Worm (Caenorhabditis elegans) whole organism, L1 larva: ENCODE measurements around the gene twk-43.
A peak's percentile ranks its signal among the peaks of the same experiment; 100 is the strongest.

Experiments
- C34B4.2 ChIP-seq: sonication (generic microtip); optimal IDR thresholded peaks from 2 replicates; lab custom pipeline; 2017; ENCODE audit warnings: mild to moderate bottlenecking, missing genetic modification characterization, missing compliant biosample characterization
- aly-2 ChIP-seq: fragments of 150-350 bp; optimal IDR thresholded peaks from 2 replicates; lab custom pipeline; 2014; ENCODE audit warnings: missing biosample characterization, missing genetic modification characterization
- blmp-1 ChIP-seq: fragments of 150-350 bp; optimal IDR thresholded peaks from 2 replicates; lab custom pipeline; 2014; ENCODE audit warnings: missing biosample characterization, missing genetic modification characterization
- ceh-90 ChIP-seq: sonication (generic microtip); optimal IDR thresholded peaks from 2 replicates; lab custom pipeline; 2016; ENCODE audit warnings: missing genetic modification characterization, missing compliant biosample characterization
- ces-1 ChIP-seq: fragments of 150-350 bp; optimal IDR thresholded peaks from 2 replicates; lab custom pipeline; 2014; ENCODE audit warnings: missing biosample characterization, missing genetic modification reagents, missing genetic modification characterization
- dpl-1 ChIP-seq, 3 experiments: fragments of 150-350 bp in 2 of 3; sonication (generic microtip) in 1 of 3; optimal IDR thresholded peaks; 2 replicates each; lab custom pipeline; 2014 to 2017; ENCODE audit warnings: missing biosample characterization in 3 of 3, missing genetic modification characterization in 3 of 3, missing genetic modification reagents in 3 of 3
- efl-1 ChIP-seq, 4 experiments: fragments of 150-350 bp; optimal IDR thresholded peaks in 3 of 4; peaks in 1 of 4; 1 replicate in 1 of 4; 2 replicates in 3 of 4; lab custom pipeline; 2014; ENCODE audit warnings: missing biosample characterization in 2 of 4, missing genetic modification characterization in 2 of 4, missing genetic modification reagents in 2 of 4
- egl-27 ChIP-seq, 2 experiments: fragments of 150-350 bp in 1 of 2; sonication (generic microtip); optimal IDR thresholded peaks; 3 replicates each; lab custom pipeline; 2017 to 2018; ENCODE audit warnings: missing biosample characterization in 2 of 2, missing genetic modification characterization in 2 of 2, missing genetic modification reagents in 2 of 2
- elt-3 ChIP-seq, 6 experiments: fragments of 150-350 bp in 1 of 6; sonication (generic microtip); optimal IDR thresholded peaks; 2 replicates each; lab custom pipeline; 2017 to 2018; ENCODE audit warnings: missing biosample characterization in 6 of 6, missing genetic modification characterization in 6 of 6, inconsistent platforms in 1 of 6
- fos-1 ChIP-seq: fragments of 150-350 bp; optimal IDR thresholded peaks from 2 replicates; lab custom pipeline; 2014; ENCODE audit warnings: missing biosample characterization, missing genetic modification characterization
- irx-1 ChIP-seq: sonication (generic microtip); optimal IDR thresholded peaks from 2 replicates; lab custom pipeline; 2016; ENCODE audit warnings: missing genetic modification characterization, missing compliant biosample characterization
- jun-1 ChIP-seq: fragments of 150-350 bp; optimal IDR thresholded peaks from 2 replicates; lab custom pipeline; 2014; ENCODE audit warnings: missing biosample characterization, missing genetic modification reagents, missing genetic modification characterization
- lin-14 ChIP-seq: fragments of 200-800 bp; sonication (Bioruptor generic); optimal IDR thresholded peaks from 2 replicates; lab custom pipeline; 2018; ENCODE audit warnings: mild to moderate bottlenecking, missing genetic modification characterization, moderate library complexity, missing compliant biosample characterization
- lin-35 ChIP-seq, 2 experiments: fragments of 150-350 bp; optimal IDR thresholded peaks; 2 replicates each; lab custom pipeline; 2014; ENCODE audit warnings: missing biosample characterization in 2 of 2, missing genetic modification characterization in 2 of 2, missing genetic modification reagents in 2 of 2
- lin-39 ChIP-seq: fragments of 150-350 bp; optimal IDR thresholded peaks from 2 replicates; lab custom pipeline; 2014; ENCODE audit warnings: missing biosample characterization, missing genetic modification reagents, missing genetic modification characterization
- lir-3 ChIP-seq: sonication (generic microtip); optimal IDR thresholded peaks from 2 replicates; lab custom pipeline; 2016; ENCODE audit warnings: mild to moderate bottlenecking, missing genetic modification characterization, moderate library complexity, missing compliant biosample characterization; ENCODE audit not compliant: poor library complexity
- lsy-2 ChIP-seq, 2 experiments: fragments of 150-350 bp; optimal IDR thresholded peaks; 2 replicates each; lab custom pipeline; 2014; ENCODE audit warnings: missing biosample characterization in 2 of 2, missing genetic modification characterization in 2 of 2
- mdl-1 ChIP-seq, 2 experiments: fragments of 150-350 bp; optimal IDR thresholded peaks; 2 replicates each; lab custom pipeline; 2014 to 2017; ENCODE audit warnings: missing biosample characterization in 2 of 2, missing genetic modification characterization in 2 of 2, inconsistent platforms in 1 of 2
- mep-1 ChIP-seq: fragments of 150-350 bp; optimal IDR thresholded peaks from 2 replicates; lab custom pipeline; 2014; ENCODE audit warnings: missing biosample characterization, missing genetic modification characterization
- nhr-11 ChIP-seq: fragments of 150-350 bp; optimal IDR thresholded peaks from 2 replicates; lab custom pipeline; 2014; ENCODE audit warnings: missing biosample characterization, missing genetic modification characterization
- nhr-19 ChIP-seq: fragments of 200-800 bp; sonication (Bioruptor generic); conservative IDR thresholded peaks from 2 replicates; pipeline ENCODE4 v1.3.6; 2022; ENCODE audit warnings: missing genetic modification characterization, missing compliant biosample characterization
- nhr-20 ChIP-seq: sonication (generic microtip); optimal IDR thresholded peaks from 2 replicates; lab custom pipeline; 2016; ENCODE audit warnings: mild to moderate bottlenecking, missing genetic modification characterization, missing compliant biosample characterization
- nhr-71 ChIP-seq: sonication (generic microtip); optimal IDR thresholded peaks from 2 replicates; lab custom pipeline; 2016; ENCODE audit warnings: mild to moderate bottlenecking, missing genetic modification characterization, moderate library complexity, missing compliant biosample characterization
- nhr-76 ChIP-seq: sonication (generic microtip); optimal IDR thresholded peaks from 2 replicates; lab custom pipeline; 2017; ENCODE audit warnings: missing biosample characterization, missing genetic modification characterization
- nhr-85 ChIP-seq: sonication (generic microtip); peaks from one replicate; lab custom pipeline; 2016; ENCODE audit warnings: missing genetic modification characterization, inconsistent platforms, missing compliant biosample characterization
- nhr-90 ChIP-seq: sonication (generic microtip); optimal IDR thresholded peaks from 2 replicates; lab custom pipeline; 2016; ENCODE audit warnings: mild to moderate bottlenecking, missing genetic modification characterization, missing compliant biosample characterization; ENCODE audit not compliant: poor library complexity
- pax-3 ChIP-seq: fragments of 200-800 bp; sonication (Bioruptor generic); optimal IDR thresholded peaks from 2 replicates; lab custom pipeline; 2018; ENCODE audit warnings: mild to moderate bottlenecking, missing genetic modification characterization, moderate library complexity, missing compliant biosample characterization
- pqm-1 ChIP-seq: sonication (generic microtip); optimal IDR thresholded peaks from 3 replicates; lab custom pipeline; 2017; ENCODE audit warnings: missing biosample characterization, missing genetic modification characterization
- rnt-1 ChIP-seq: sonication (generic microtip); optimal IDR thresholded peaks from 2 replicates; lab custom pipeline; 2016; ENCODE audit warnings: mild to moderate bottlenecking, missing genetic modification characterization, moderate library complexity, missing compliant biosample characterization
- snu-23 ChIP-seq: sonication (generic microtip); optimal IDR thresholded peaks from 2 replicates; lab custom pipeline; 2016; ENCODE audit warnings: missing genetic modification characterization, missing compliant biosample characterization
- sptf-1 ChIP-seq: fragments of 150-350 bp; optimal IDR thresholded peaks from 2 replicates; lab custom pipeline; 2014; ENCODE audit warnings: missing biosample characterization, missing genetic modification characterization
- sup-37 ChIP-seq: fragments of 200-800 bp; sonication (Bioruptor generic); optimal IDR thresholded peaks from 2 replicates; lab custom pipeline; 2018; ENCODE audit warnings: mild to moderate bottlenecking, missing genetic modification characterization, missing compliant biosample characterization
- swsn-7 ChIP-seq: sonication (generic microtip); optimal IDR thresholded peaks from 2 replicates; lab custom pipeline; 2016; ENCODE audit warnings: missing genetic modification characterization, missing compliant biosample characterization
- tlp-1 ChIP-seq: fragments of 150-350 bp; optimal IDR thresholded peaks from 2 replicates; lab custom pipeline; 2014; ENCODE audit warnings: missing biosample characterization, missing genetic modification characterization
- xbp-1 ChIP-seq: sonication (generic microtip); optimal IDR thresholded peaks from 2 replicates; lab custom pipeline; 2016; ENCODE audit warnings: missing genetic modification characterization, missing compliant biosample characterization
- zip-4 ChIP-seq: fragments of 200-800 bp; sonication (Bioruptor generic); optimal IDR thresholded peaks from 2 replicates; lab custom pipeline; 2018; ENCODE audit warnings: mild to moderate bottlenecking, missing genetic modification characterization, moderate library complexity, missing compliant biosample characterization
- ztf-11 ChIP-seq, 2 experiments: sonication (generic microtip); optimal IDR thresholded peaks; 2 replicates each; lab custom pipeline; 2016 to 2017; ENCODE audit warnings: missing genetic modification characterization in 2 of 2, missing biosample characterization in 1 of 2, missing compliant biosample characterization in 1 of 2

The twk-43 gene

DNA sequence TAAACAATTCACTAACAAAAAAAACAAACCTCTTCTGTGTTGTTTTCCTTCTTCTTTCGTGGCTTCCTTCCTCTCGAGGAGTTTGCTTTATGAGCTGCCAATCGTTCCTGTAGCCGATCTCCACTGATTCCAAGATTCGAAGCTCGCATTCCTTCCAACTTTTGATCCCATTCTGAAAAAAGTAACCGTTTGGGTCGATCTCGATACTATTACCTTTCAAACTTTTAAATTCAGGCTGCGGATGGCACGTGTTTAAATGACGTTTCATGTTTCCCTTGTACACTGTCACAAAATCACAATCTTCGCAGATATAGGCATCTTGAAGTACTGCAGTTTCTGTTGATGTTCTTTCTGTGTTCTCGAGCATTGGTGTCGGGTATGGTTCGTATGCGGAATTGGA lies 41.4 kb downstream of the twk-43 start:
- TF ChIP-seq nhr-76 (tag; lab: Kevin White, UChicago) (no peak), ceh-90 (no peak), jun-1 (tag; lab: Kevin White, UChicago) (no peak), aly-2 (tag; lab: Kevin White, UChicago) (no peak), lin-39 (tag; lab: Kevin White, UChicago) (no peak), sup-37 (GFP tag; lab: Kevin White, UChicago) (no peak), fos-1 (tag; lab: Kevin White, UChicago) (no peak), nhr-71 (no peak)
- TF ChIP-seq, all 84 proteins: peak for 0

DNA sequence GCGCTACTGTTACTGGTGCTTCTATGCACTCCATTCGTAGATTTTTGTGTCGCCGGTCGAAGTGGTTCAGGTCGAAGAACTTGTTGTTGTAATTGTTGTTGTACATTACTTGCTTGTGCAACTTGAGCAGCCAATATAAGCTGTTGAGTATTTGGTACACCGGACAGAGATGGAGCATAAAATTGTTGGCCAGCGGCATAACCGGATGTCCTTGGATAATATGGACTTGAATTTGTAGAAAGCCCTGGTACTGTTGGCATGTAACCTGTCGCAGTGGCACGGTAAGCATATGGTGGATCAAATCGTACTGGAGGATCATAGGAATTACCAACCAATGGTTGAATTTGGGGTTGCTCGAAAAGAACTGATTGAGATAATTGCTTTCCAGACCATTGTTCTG lies 42.9 kb downstream of the twk-43 start:
- TF ChIP-seq xbp-1 (no peak), pax-3 (tag; lab: Kevin White, UChicago) (no peak), sup-37 (GFP tag; lab: Kevin White, UChicago) (no peak), ztf-11 (tag; optimal IDR thresholded peaks at IDR 0.05; lab: Kevin White, UChicago) (no peak), tlp-1 (no peak), ces-1 (GFP tag; lab: Kevin White, UChicago) (no peak), pqm-1 (tag; lab: Kevin White, UChicago) (no peak), zip-4 (no peak), nhr-11 (tag; lab: Kevin White, UChicago) (no peak), irx-1 (tag; lab: Kevin White, UChicago) (no peak), swsn-7 (no peak)
- TF ChIP-seq, all 84 proteins: peak for 0

DNA sequence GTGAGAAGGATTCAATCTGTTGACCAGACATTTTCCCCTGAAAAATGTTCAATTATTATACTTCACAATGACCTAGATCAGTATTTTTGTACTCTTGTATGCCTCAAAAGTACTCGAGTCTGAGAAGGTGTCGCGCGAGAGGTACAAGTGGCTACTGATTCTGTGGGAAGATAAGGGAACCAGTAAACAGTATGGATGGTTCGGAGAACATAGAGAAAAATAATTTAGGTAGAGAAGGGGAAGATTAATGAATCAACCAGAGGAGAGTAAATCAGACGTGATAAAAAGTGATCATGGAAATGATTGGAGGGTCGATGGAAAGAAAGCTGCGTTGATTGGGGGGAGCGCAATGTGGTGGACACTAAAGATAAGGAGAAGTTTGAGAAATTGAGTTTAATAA lies 43.4 kb downstream of the twk-43 start:
- TF ChIP-seq mdl-1 (tag; optimal IDR thresholded peaks at IDR 0.05; lab: Kevin White, UChicago): no peak
- no peak for TF ChIP-seq dpl-1 (GFP tag; optimal IDR thresholded peaks at IDR 0.05; lab: Kevin White, UChicago)
- TF ChIP-seq efl-1 (optimal IDR thresholded peaks at IDR 0.05; lab: Kevin White, UChicago): no peak
- no peak for TF ChIP-seq efl-1 (GFP tag; optimal IDR thresholded peaks at IDR 0.05 in 1 of 2; lab: Kevin White, UChicago)
- TF ChIP-seq lir-3 (tag; lab: Kevin White, UChicago): no peak
- no peak for TF ChIP-seq sup-37 (GFP tag; lab: Kevin White, UChicago)
- peak; percentile 64 for TF ChIP-seq blmp-1 (tag; lab: Kevin White, UChicago)
- peak; percentile 38 for TF ChIP-seq nhr-71
- TF ChIP-seq mep-1 (tag; lab: Kevin White, UChicago): peak; percentile 8
- TF ChIP-seq C34B4.2: no peak
- TF ChIP-seq lin-14: peak; percentile 57
- peak; percentile 14 for TF ChIP-seq rnt-1 (tag; lab: Kevin White, UChicago)
- no peak for TF ChIP-seq ceh-90
- peak in 1 of 2 experiments; percentile 7 for TF ChIP-seq lin-35 (GFP tag; optimal IDR thresholded peaks at IDR 0.05; lab: Kevin White, UChicago)
- TF ChIP-seq nhr-20 (tag; lab: Kevin White, UChicago): peak; percentile 47
- TF ChIP-seq elt-3 (tag; optimal IDR thresholded peaks at IDR 0.05; lab: Kevin White, UChicago): peak in 4 of 6 experiments; percentile 33 to 71 (median 52)
- no peak for TF ChIP-seq jun-1 (tag; lab: Kevin White, UChicago)
- TF ChIP-seq nhr-19 (GFP tag; lab: Robert Waterston, UW): 0 out of 2 replicates have a peak, but pooled peaks have one; percentile 15
- peak in 1 of 2 experiments; percentile 46 for TF ChIP-seq lsy-2 (tag; optimal IDR thresholded peaks at IDR 0.05; lab: Kevin White, UChicago)
- TF ChIP-seq xbp-1: no peak
- TF ChIP-seq lin-39 (tag; lab: Kevin White, UChicago): no peak
- TF ChIP-seq nhr-85 (tag; lab: Kevin White, UChicago): peak; percentile 90
- TF ChIP-seq snu-23 (GFP tag; lab: Kevin White, UChicago): peak; percentile 34
- TF ChIP-seq, all 84 proteins: peak for 12

DNA sequence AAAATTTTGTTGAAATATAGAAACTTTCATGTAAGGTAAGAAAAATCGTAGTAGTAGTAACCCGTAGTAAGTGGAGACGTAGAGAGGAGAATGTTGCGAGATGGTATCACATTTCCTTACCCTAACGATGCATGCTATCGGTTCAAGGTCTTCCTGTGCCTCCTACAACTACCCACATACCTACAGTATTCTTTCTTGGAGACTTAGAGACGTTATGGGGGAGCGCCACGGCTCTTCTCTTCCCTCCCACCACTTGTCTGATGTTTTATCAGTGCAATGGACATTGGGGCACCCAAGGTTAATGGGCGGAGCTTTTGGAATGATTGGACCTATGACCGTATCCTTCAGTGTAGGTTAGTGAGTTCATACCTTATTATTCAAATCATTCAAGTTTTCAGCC lies 44.9 kb downstream of the twk-43 start:
- peak; percentile 20 for TF ChIP-seq snu-23 (GFP tag; lab: Kevin White, UChicago)
- TF ChIP-seq lsy-2 (tag; optimal IDR thresholded peaks at IDR 0.05; lab: Kevin White, UChicago): peak; percentile 0 to 71
- TF ChIP-seq elt-3 (tag; optimal IDR thresholded peaks at IDR 0.05; lab: Kevin White, UChicago): peak in 4 of 6 experiments; percentile 11 to 84 (median 43)
- TF ChIP-seq nhr-76 (tag; lab: Kevin White, UChicago): no peak
- TF ChIP-seq egl-27 (tag; optimal IDR thresholded peaks at IDR 0.05; lab: Kevin White, UChicago): peak in 1 of 2 experiments; percentile 16
- TF ChIP-seq nhr-90 (tag; lab: Kevin White, UChicago): peak; percentile 10
- peak; percentile 63 for TF ChIP-seq nhr-20 (tag; lab: Kevin White, UChicago)
- TF ChIP-seq nhr-85 (tag; lab: Kevin White, UChicago): peak; percentile 94
- TF ChIP-seq sptf-1 (tag; lab: Kevin White, UChicago): no peak
- peak; percentile 30 for TF ChIP-seq rnt-1 (tag; lab: Kevin White, UChicago)
